Worm (Caenorhabditis elegans) whole organism, mixed stage, embryonic: ENCODE data around the gene cutl-16.

Source experiments
- ces-1 ChIP-seq: fragments of 150-350 bp; optimal IDR thresholded peaks from 2 replicates; lab custom pipeline; 2014; ENCODE audit warnings: missing biosample characterization, missing genetic modification reagents, missing genetic modification characterization
- cnd-1 ChIP-seq: fragments of 200-800 bp; sonication (Bioruptor generic); optimal IDR thresholded peaks from 2 replicates; lab custom pipeline; 2018; ENCODE audit warnings: mild to moderate bottlenecking, missing genetic modification characterization, missing compliant biosample characterization

Gene cutl-16

DNA sequence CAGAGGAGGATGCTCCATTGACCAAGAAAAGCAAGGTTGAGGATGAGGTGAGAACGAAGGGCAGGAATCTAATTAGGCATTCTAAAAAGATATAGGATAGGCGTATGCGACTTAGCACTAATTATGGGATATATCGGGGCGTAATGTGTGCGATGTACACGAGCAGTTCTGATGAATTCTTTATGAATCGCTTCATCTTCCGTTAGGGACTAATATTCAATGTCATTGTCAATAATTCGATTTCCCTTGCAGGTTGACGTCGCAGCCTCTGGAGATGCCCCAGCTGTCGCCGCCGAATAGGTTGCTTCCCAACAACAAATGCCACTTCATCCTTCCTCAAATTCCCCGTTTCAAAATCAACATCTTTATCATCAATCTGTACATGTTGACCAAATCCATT lies 51.9 kb downstream of the cutl-16 start:
- TF ChIP-seq ces-1 (GFP tag; lab: Kevin White, UChicago) (peak; percentile 90), cnd-1 (tag; lab: Kevin White, UChicago) (no peak)
